Fruit fly (Drosophila melanogaster): Measurements from ENCODE around the gene CG5412.

CG5412 gene

dm6 chr3R:20542283-20543144 is 34.3 kb upstream of the CG5412 start (continued):
- TF ChIP-seq CG7987 (GFP tag; optimal IDR thresholded peaks at IDR 0.05), result no peak
- no peak for TF ChIP-seq Stat92E (GFP tag; optimal IDR thresholded peaks at IDR 0.05)
- TF ChIP-seq zfh1 (GFP tag; IDR thresholded peaks at IDR 0.05), result peak; percentile 60; the same call in 2 of the 3 replicates
- TF ChIP-seq eve (GFP tag; optimal IDR thresholded peaks at IDR 0.05), result peak in 1 of 2 experiments; percentile 75
- no peak for TF ChIP-seq CG1832 (GFP tag; optimal IDR thresholded peaks at IDR 0.05)
- no peak for TF ChIP-seq bowl (GFP tag; IDR thresholded peaks at IDR 0.05)
- TF ChIP-seq CG7372 (GFP tag; IDR thresholded peaks at IDR 0.05), result no peak
- peak; percentile 59 for TF ChIP-seq Atf6 (GFP tag; IDR thresholded peaks at IDR 0.05)
- no peak for TF ChIP-seq dati (GFP tag; IDR thresholded peaks at IDR 0.05)
- TF ChIP-seq E2f2 (GFP tag; IDR thresholded peaks at IDR 0.05), result no peak
- TF ChIP-seq Hmr (GFP tag; optimal IDR thresholded peaks at IDR 0.05), result peak; percentile 54
- TF ChIP-seq tgo (GFP tag; IDR thresholded peaks at IDR 0.05), result no peak; the same call in 2 of the 3 replicates
- no peak for TF ChIP-seq CG7271 (tag; optimal IDR thresholded peaks at IDR 0.05)
- no peak for TF ChIP-seq CG14860 (GFP tag; IDR thresholded peaks at IDR 0.05; ENCODE audit: partially characterized antibody)
- no peak for TF ChIP-seq CG10366 (GFP tag; IDR thresholded peaks at IDR 0.05)
- TF ChIP-seq CG2116 (GFP tag; optimal IDR thresholded peaks at IDR 0.05), result peak; percentile 21
- TF ChIP-seq Bdp1 (GFP tag; optimal IDR thresholded peaks at IDR 0.05), result no peak
- peak; percentile 77 for TF ChIP-seq cad (GFP tag; optimal IDR thresholded peaks at IDR 0.05)
- TF ChIP-seq CG10147 (GFP tag; optimal IDR thresholded peaks at IDR 0.05), result no peak
- TF ChIP-seq Sox100B (GFP tag; optimal IDR thresholded peaks at IDR 0.05), result peak; percentile 77
- peak; percentile 67; the same call in 1 of the 2 replicates for TF ChIP-seq chm (GFP tag; IDR thresholded peaks at IDR 0.05)
- no peak for TF ChIP-seq az2 (GFP tag; optimal IDR thresholded peaks at IDR 0.05)
- TF ChIP-seq CG9932 (GFP tag; IDR thresholded peaks at IDR 0.05), result no peak
- TF ChIP-seq Tbp (GFP tag; optimal IDR thresholded peaks at IDR 0.05), result no peak
- no peak for TF ChIP-seq ranshi (GFP tag; IDR thresholded peaks at IDR 0.05)
- TF ChIP-seq CG5245 (GFP tag; optimal IDR thresholded peaks at IDR 0.05), result no peak
- no peak for TF ChIP-seq sd (tag; optimal IDR thresholded peaks at IDR 0.05)
- no peak for TF ChIP-seq stwl (tag; optimal IDR thresholded peaks at IDR 0.05)
- peak; percentile 18 for TF ChIP-seq Camta (GFP tag; optimal IDR thresholded peaks at IDR 0.05)
- no peak for TF ChIP-seq NC2β (GFP tag; optimal IDR thresholded peaks at IDR 0.05)
- TF ChIP-seq eyg (GFP tag; optimal IDR thresholded peaks at IDR 0.05), result no peak
- peak; percentile 4 for TF ChIP-seq CG12236 (GFP tag; optimal IDR thresholded peaks at IDR 0.05)
- peak; percentile 82 for TF ChIP-seq Asciz (GFP tag; optimal IDR thresholded peaks at IDR 0.05)
- TF ChIP-seq CG32772 (GFP tag; IDR thresholded peaks at IDR 0.05), result no peak
- no peak for TF ChIP-seq ara (GFP tag; IDR thresholded peaks at IDR 0.05)
- peak; percentile 35 for TF ChIP-seq CG10979 (tag; optimal IDR thresholded peaks at IDR 0.05)
- no peak for TF ChIP-seq yki (optimal IDR thresholded peaks at IDR 0.05)
- no peak for TF ChIP-seq hbn (GFP tag; IDR thresholded peaks at IDR 0.05; ENCODE audit: partially characterized antibody)
- no peak for TF ChIP-seq Chrac-16 (GFP tag; optimal IDR thresholded peaks at IDR 0.05)
- peak; percentile 77 for TF ChIP-seq CG6813 (GFP tag; optimal IDR thresholded peaks at IDR 0.05)
- TF ChIP-seq Med (GFP tag), result peak; percentile 34
- TF ChIP-seq vfl (GFP tag; optimal IDR thresholded peaks at IDR 0.05), result no peak
- TF ChIP-seq Sry-δ (GFP tag; optimal IDR thresholded peaks at IDR 0.05), result no peak
- no peak for TF ChIP-seq Poxn (GFP tag; IDR thresholded peaks at IDR 0.05)
- TF ChIP-seq Ada2b (GFP tag; IDR thresholded peaks at IDR 0.05), result no peak
- no peak for TF ChIP-seq NK7.1 (GFP tag; optimal IDR thresholded peaks at IDR 0.05)
- TF ChIP-seq ERR (GFP tag; optimal IDR thresholded peaks at IDR 0.05), result no peak
- TF ChIP-seq bsh (GFP tag; optimal IDR thresholded peaks at IDR 0.05), result no peak
- TF ChIP-seq CG8359 (GFP tag; optimal IDR thresholded peaks at IDR 0.05; ENCODE audit: borderline replicate concordance), result peak; percentile 5
- TF ChIP-seq CG15696 (tag; optimal IDR thresholded peaks at IDR 0.05), result peak; percentile 90

Data from whole organism, embryonic.